Fruit fly (Drosophila melanogaster) whole organism, pupa: ENCODE measurements around the gene CG32189.

Experiments
- CG12605 ChIP-seq: fragments of 200-800 bp; sonication (Bioruptor generic); IDR thresholded peaks from 2 replicates; pipeline ENCODE4 v1.3.6; 2022; ENCODE audit warnings: missing biosample characterization, missing genetic modification characterization
- CG13204 ChIP-seq: fragments of 200-800 bp; sonication (Bioruptor generic); optimal IDR thresholded peaks from 2 replicates; lab custom pipeline; 2018; ENCODE audit warnings: missing biosample characterization, mild to moderate bottlenecking, missing genetic modification characterization, moderate library complexity
- CG17806 ChIP-seq: fragments of 200-800 bp; sonication (Bioruptor generic); optimal IDR thresholded peaks from 2 replicates; lab custom pipeline; 2018; ENCODE audit warnings: missing biosample characterization, mild to moderate bottlenecking, missing genetic modification characterization, moderate library complexity
- CG4496 ChIP-seq: fragments of 200-800 bp; sonication (Bioruptor generic); IDR thresholded peaks from 3 replicates; pipeline ENCODE4 v1.3.6; 2022; ENCODE audit warnings: missing biosample characterization, missing genetic modification characterization
- D1 ChIP-seq: fragments of 200-800 bp; sonication (Bioruptor generic); optimal IDR thresholded peaks from 2 replicates; lab custom pipeline; 2018; ENCODE audit warnings: missing biosample characterization, mild to moderate bottlenecking, missing genetic modification characterization, moderate library complexity
- Ets98B ChIP-seq: fragments of 200-800 bp; sonication (Bioruptor generic); IDR thresholded peaks from 2 replicates; pipeline ENCODE4 v1.3.6; 2022; ENCODE audit warnings: missing biosample characterization, missing genetic modification characterization

DNA sequence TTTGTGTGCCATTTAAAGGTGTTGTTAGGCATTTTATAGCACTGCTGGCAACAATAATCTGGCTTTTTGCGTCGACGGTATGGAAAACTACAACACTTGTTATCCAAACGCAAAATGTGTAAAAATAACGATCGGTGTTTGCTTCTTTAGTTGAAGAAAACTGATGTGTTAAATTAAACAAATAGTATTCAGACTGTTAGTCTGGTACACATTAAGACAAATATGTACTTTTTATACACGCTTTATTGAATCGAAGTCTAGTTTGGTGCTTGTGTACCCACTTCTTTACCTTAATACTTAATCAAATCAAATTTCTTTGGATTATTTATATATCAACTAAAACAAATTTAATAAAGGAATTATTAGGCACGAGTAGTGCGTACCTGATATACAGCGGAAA, 43.5 kb downstream of the CG32189 start:
- TF ChIP-seq Ets98B (GFP tag; lab: Robert Waterston, UW), result no peak
- TF ChIP-seq D1 (tag; lab: Kevin White, UChicago), result no peak
- no peak for TF ChIP-seq CG13204 (GFP tag; lab: Kevin White, UChicago)
- no peak for TF ChIP-seq CG17806 (tag; lab: Kevin White, UChicago)
- TF ChIP-seq CG4496, result no peak
- TF ChIP-seq CG12605 (GFP tag; lab: Robert Waterston, UW), result no peak
